Worm (Caenorhabditis elegans) whole organism, young adult: ENCODE measurements around the gene W03A5.6.

Experiments used
- F52B5.7 ChIP-seq: sonication (generic microtip); optimal IDR thresholded peaks from 2 replicates; lab custom pipeline; 2016; ENCODE audit warnings: mild to moderate bottlenecking, missing genetic modification characterization, missing compliant biosample characterization
- ama-1 ChIP-seq, 3 experiments: fragments of 150-350 bp in 1 of 3; sonication (generic microtip) in 2 of 3; optimal IDR thresholded peaks; 2 replicates each; lab custom pipeline; 2014 to 2018; ENCODE audit warnings: missing biosample characterization in 2 of 3, missing genetic modification characterization in 2 of 3, missing genetic modification reagents in 2 of 3
- madf-10 ChIP-seq: sonication (generic microtip); optimal IDR thresholded peaks from 2 replicates; lab custom pipeline; 2016; ENCODE audit warnings: mild to moderate bottlenecking, missing genetic modification characterization, missing compliant biosample characterization
- mxl-1 ChIP-seq: sonication (generic microtip); optimal IDR thresholded peaks from 2 replicates; lab custom pipeline; 2016; ENCODE audit warnings: missing genetic modification characterization, missing compliant biosample characterization
- pbrm-1 ChIP-seq: fragments of 200-800 bp; sonication (Bioruptor generic); IDR thresholded peaks from 2 replicates; pipeline ENCODE4 v1.3.6; 2022; ENCODE audit warnings: missing genetic modification reagents, missing genetic modification characterization, missing compliant biosample characterization
- sea-2 ChIP-seq: fragments of 200-800 bp; sonication (Bioruptor generic); IDR thresholded peaks from 2 replicates; pipeline ENCODE4 v1.3.6; 2022; ENCODE audit warnings: missing genetic modification characterization, missing compliant biosample characterization
- tbp1 ChIP-seq: fragments of 200-800 bp; sonication (Bioruptor generic); optimal IDR thresholded peaks from 2 replicates; lab custom pipeline; 2018; ENCODE audit warnings: mild to moderate bottlenecking, missing genetic modification characterization, missing compliant biosample characterization
- zfh-2 ChIP-seq: fragments of 200-800 bp; sonication (Bioruptor generic); conservative IDR thresholded peaks from 2 replicates; pipeline ENCODE4 v1.3.6; 2022; ENCODE audit warnings: missing genetic modification reagents, missing genetic modification characterization, missing compliant biosample characterization

DNA sequence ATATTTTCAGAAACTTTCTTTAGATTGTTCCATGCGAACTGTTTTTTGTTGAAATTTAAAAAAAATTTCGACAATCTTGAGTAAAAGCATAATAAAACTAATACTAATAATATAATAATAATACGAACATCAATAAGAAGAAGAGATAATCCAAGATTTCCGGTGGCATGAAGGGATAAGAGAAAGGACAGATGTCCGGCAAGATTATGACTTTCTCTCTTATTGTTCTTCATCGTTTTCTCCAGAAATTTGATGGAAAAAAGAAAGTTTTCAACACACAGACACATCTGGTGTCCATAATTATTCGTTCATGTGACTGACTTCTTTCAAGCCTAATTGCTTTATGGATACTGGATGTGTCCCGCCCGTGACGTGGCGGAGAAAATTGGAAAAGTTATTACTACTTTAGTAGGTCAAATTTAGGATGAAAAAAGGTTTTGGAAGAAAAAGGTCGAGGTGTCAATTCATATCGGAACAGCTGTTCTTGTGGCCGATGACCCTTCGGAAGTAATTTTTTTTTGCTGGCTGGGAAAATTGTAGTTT lies 17.8 kb downstream of the W03A5.6 start:
- TF ChIP-seq sea-2 (GFP tag; lab: Robert Waterston, UW) (no peak), ama-1 (optimal IDR thresholded peaks at IDR 0.05; lab: Kevin White, UChicago) (no peak), ama-1 (GFP tag; optimal IDR thresholded peaks at IDR 0.05; lab: Kevin White, UChicago) (no peak), pbrm-1 (GFP tag; lab: Robert Waterston, UW) (no peak), tbp1 (GFP tag; lab: Kevin White, UChicago) (no peak), mxl-1 (no peak), madf-10 (no peak), zfh-2 (GFP tag; lab: Robert Waterston, UW) (no peak), F52B5.7 (no peak)
